Worm (Caenorhabditis elegans) whole organism, L4 larva: Measurements from ENCODE around the gene dna-2.

Source experiments
- D1046.2 ChIP-seq: fragments of 200-800 bp; sonication (Bioruptor generic); IDR thresholded peaks from 2 replicates; pipeline ENCODE4 v1.3.6; 2022; ENCODE audit warnings: missing genetic modification characterization, missing compliant biosample characterization
- F26F4.8 ChIP-seq: fragments of 200-800 bp; sonication (Bioruptor generic); conservative IDR thresholded peaks from 2 replicates; pipeline ENCODE4 v1.3.6; 2022; ENCODE audit warnings: missing genetic modification characterization, missing compliant biosample characterization
- F44E2.7 ChIP-seq: fragments of 200-800 bp; sonication (Bioruptor generic); IDR thresholded peaks from 2 replicates; pipeline ENCODE4 v2.1.2; 2022; ENCODE audit warnings: missing genetic modification characterization, missing compliant biosample characterization
- T20F7.1 ChIP-seq: fragments of 200-800 bp; sonication (Bioruptor generic); optimal IDR thresholded peaks from 2 replicates; lab custom pipeline; 2018; ENCODE audit warnings: mild to moderate bottlenecking, missing genetic modification characterization, missing compliant biosample characterization
- T26A8.4 ChIP-seq: fragments of 200-800 bp; sonication (Bioruptor generic); IDR thresholded peaks from 2 replicates; pipeline ENCODE4 v1.3.6; 2022; ENCODE audit warnings: missing genetic modification characterization, missing compliant biosample characterization
- Y75B8A.6 ChIP-seq: fragments of 200-800 bp; sonication (Bioruptor generic); IDR thresholded peaks from 2 replicates; pipeline ENCODE4 v1.3.6; 2022; ENCODE audit warnings: missing genetic modification reagents, missing genetic modification characterization, missing compliant biosample characterization
- ZK546.5 ChIP-seq, 2 experiments: sonication (generic microtip); optimal IDR thresholded peaks; 2 replicates each; lab custom pipeline; 2017; ENCODE audit warnings: missing biosample characterization in 2 of 2, missing genetic modification characterization in 2 of 2
- aha-1 ChIP-seq: fragments of 150-350 bp; peaks from one replicate; lab custom pipeline; 2014; ENCODE audit warnings: missing biosample characterization, missing genetic modification characterization
- aly-2 ChIP-seq: sonication (generic microtip); optimal IDR thresholded peaks from 2 replicates; lab custom pipeline; 2018; ENCODE audit warnings: missing biosample characterization, missing genetic modification characterization
- ama-1 ChIP-seq: fragments of 150-350 bp; optimal IDR thresholded peaks from 2 replicates; lab custom pipeline; 2014; ENCODE audit warnings: inconsistent platforms, mixed read lengths
- arid-1 ChIP-seq: fragments of 200-800 bp; sonication (Bioruptor generic); conservative IDR thresholded peaks from 2 replicates; pipeline ENCODE4 v1.3.6; 2022; ENCODE audit warnings: missing genetic modification reagents, missing genetic modification characterization, missing compliant biosample characterization
- ceh-28 ChIP-seq: fragments of 150-350 bp; optimal IDR thresholded peaks from 2 replicates; lab custom pipeline; 2014; ENCODE audit warnings: missing biosample characterization, missing genetic modification reagents, missing genetic modification characterization
- ceh-32 ChIP-seq: sonication (generic microtip); optimal IDR thresholded peaks from 2 replicates; lab custom pipeline; 2016; ENCODE audit warnings: mild to moderate bottlenecking, missing genetic modification characterization, missing compliant biosample characterization; ENCODE audit not compliant: poor library complexity
- ces-1 ChIP-seq: fragments of 150-350 bp; sonication (generic microtip); optimal IDR thresholded peaks from 4 replicates; lab custom pipeline; 2014; ENCODE audit warnings: missing biosample characterization, missing genetic modification reagents, missing genetic modification characterization
- cey-2 ChIP-seq: sonication (generic microtip); optimal IDR thresholded peaks from 3 replicates; lab custom pipeline; 2017; ENCODE audit warnings: missing genetic modification characterization, mild to moderate bottlenecking, missing compliant biosample characterization, antibody characterized with exemption, borderline replicate concordance; ENCODE audit not compliant: insufficient read depth
- ctbp-1 ChIP-seq: fragments of 200-800 bp; sonication (Bioruptor generic); IDR thresholded peaks from 2 replicates; pipeline ENCODE4 v1.3.6; 2022; ENCODE audit warnings: missing genetic modification reagents, missing genetic modification characterization, missing compliant biosample characterization
- daf-12 ChIP-seq: fragments of 150-350 bp; optimal IDR thresholded peaks from 2 replicates; lab custom pipeline; 2014; ENCODE audit warnings: missing biosample characterization, missing genetic modification reagents, missing genetic modification characterization
- daf-19 ChIP-seq: fragments of 200-800 bp; sonication (Bioruptor generic); conservative IDR thresholded peaks from 2 replicates; pipeline ENCODE4 v1.3.6; 2022; ENCODE audit warnings: missing genetic modification characterization, missing compliant biosample characterization
- daf-8 ChIP-seq: fragments of 200-800 bp; sonication (Bioruptor generic); IDR thresholded peaks from 2 replicates; pipeline ENCODE4 v1.3.6; 2022; ENCODE audit warnings: missing genetic modification characterization, missing compliant biosample characterization
- dmd-6 ChIP-seq: fragments of 200-800 bp; sonication (Bioruptor generic); IDR thresholded peaks from 2 replicates; pipeline ENCODE4 v1.3.6; 2022; ENCODE audit warnings: missing genetic modification reagents, missing genetic modification characterization, missing compliant biosample characterization
- dmd-8 ChIP-seq: fragments of 200-800 bp; sonication (Bioruptor generic); IDR thresholded peaks from 2 replicates; pipeline ENCODE4 v1.3.6; 2022; ENCODE audit warnings: missing genetic modification characterization, missing compliant biosample characterization
- egl-43 ChIP-seq: fragments of 200-800 bp; sonication (Bioruptor generic); IDR thresholded peaks from 2 replicates; pipeline ENCODE4 v1.3.6; 2022; ENCODE audit warnings: missing genetic modification reagents, missing genetic modification characterization, missing compliant biosample characterization
- fkh-10 ChIP-seq: fragments of 150-350 bp; optimal IDR thresholded peaks from 2 replicates; lab custom pipeline; 2014; ENCODE audit warnings: missing biosample characterization, missing genetic modification reagents, missing genetic modification characterization
- fos-1 ChIP-seq: fragments of 150-350 bp; optimal IDR thresholded peaks from 2 replicates; lab custom pipeline; 2014; ENCODE audit warnings: missing biosample characterization, missing genetic modification characterization
- hlh-11 ChIP-seq: fragments of 200-800 bp; sonication (Bioruptor generic); optimal IDR thresholded peaks from 2 replicates; lab custom pipeline; 2018; ENCODE audit warnings: mild to moderate bottlenecking, missing genetic modification characterization, missing compliant biosample characterization
- hlh-30 ChIP-seq: sonication (generic microtip); optimal IDR thresholded peaks from 2 replicates; lab custom pipeline; 2017; ENCODE audit warnings: antibody characterized with exemption, mild to moderate bottlenecking, missing genetic modification characterization, missing compliant biosample characterization; ENCODE audit not compliant: insufficient read depth
- hmg-1.1 ChIP-seq: fragments of 200-800 bp; sonication (Bioruptor generic); IDR thresholded peaks from 2 replicates; pipeline ENCODE4 v1.3.6; 2022; ENCODE audit warnings: missing genetic modification reagents, missing genetic modification characterization, missing compliant biosample characterization
- jun-1 ChIP-seq: fragments of 150-350 bp; optimal IDR thresholded peaks from 2 replicates; lab custom pipeline; 2014; ENCODE audit warnings: missing biosample characterization, missing genetic modification reagents, missing genetic modification characterization
- lim-7 ChIP-seq: fragments of 200-800 bp; sonication (Bioruptor generic); IDR thresholded peaks from 2 replicates; pipeline ENCODE4 v1.3.6; 2022; ENCODE audit warnings: missing genetic modification characterization, missing compliant biosample characterization
- lin-1 ChIP-seq: fragments of 200-800 bp; sonication (Bioruptor generic); IDR thresholded peaks from 2 replicates; pipeline ENCODE4 v1.3.6; 2022; ENCODE audit warnings: missing genetic modification reagents, missing genetic modification characterization, missing compliant biosample characterization
- lin-15B ChIP-seq: fragments of 150-350 bp; sonication (generic microtip); optimal IDR thresholded peaks from 3 replicates; lab custom pipeline; 2014; ENCODE audit warnings: missing biosample characterization, missing genetic modification characterization
- lin-38 ChIP-seq: fragments of 200-800 bp; sonication (Bioruptor generic); IDR thresholded peaks from 2 replicates; pipeline ENCODE4 v1.3.6; 2022; ENCODE audit warnings: missing genetic modification reagents, missing genetic modification characterization, missing compliant biosample characterization
- lsy-2 ChIP-seq, 2 experiments: fragments of 150-350 bp in 1 of 2; sonication (generic microtip) in 1 of 2; optimal IDR thresholded peaks; 2 replicates each; lab custom pipeline; 2014 to 2017; ENCODE audit warnings: missing biosample characterization in 2 of 2, missing genetic modification characterization in 2 of 2
- mdl-1 ChIP-seq, 2 experiments: fragments of 150-350 bp in 1 of 2; sonication (generic microtip) in 1 of 2; optimal IDR thresholded peaks; 2 replicates each; lab custom pipeline; 2014 to 2017; ENCODE audit warnings: missing biosample characterization in 2 of 2, missing genetic modification characterization in 2 of 2
- nhr-102 ChIP-seq: sonication (generic microtip); optimal IDR thresholded peaks from 2 replicates; lab custom pipeline; 2016; ENCODE audit warnings: mild to moderate bottlenecking, missing genetic modification characterization, moderate library complexity, missing compliant biosample characterization
- nhr-25 ChIP-seq: sonication (generic microtip); optimal IDR thresholded peaks from 2 replicates; lab custom pipeline; 2017; ENCODE audit warnings: missing genetic modification characterization, mild to moderate bottlenecking, missing compliant biosample characterization, antibody characterized with exemption, moderate library complexity, borderline replicate concordance; ENCODE audit not compliant: insufficient read depth
- nhr-28 ChIP-seq: fragments of 150-350 bp; optimal IDR thresholded peaks from 2 replicates; lab custom pipeline; 2014; ENCODE audit warnings: missing biosample characterization, missing genetic modification characterization
- nhr-41 ChIP-seq: fragments of 200-800 bp; sonication (Bioruptor generic); IDR thresholded peaks from 2 replicates; pipeline ENCODE4 v1.3.6; 2022; ENCODE audit warnings: missing genetic modification reagents, missing genetic modification characterization, missing compliant biosample characterization
- nhr-42 ChIP-seq: fragments of 200-800 bp; sonication (Bioruptor generic); IDR thresholded peaks from 2 replicates; pipeline ENCODE4 v1.3.6; 2022; ENCODE audit warnings: missing genetic modification characterization, missing compliant biosample characterization
- nhr-48 ChIP-seq: sonication (generic microtip); optimal IDR thresholded peaks from 2 replicates; lab custom pipeline; 2016; ENCODE audit warnings: mild to moderate bottlenecking, missing genetic modification characterization, missing compliant biosample characterization
- pha-4 ChIP-seq, 2 experiments: fragments of 150-350 bp in 1 of 2; fragments of 200-800 bp in 1 of 2; sonication (Bioruptor generic) in 1 of 2; IDR thresholded peaks in 1 of 2; optimal IDR thresholded peaks in 1 of 2; 2 replicates each; pipeline versions ENCODE4 v1.3.6 to Lab custom; 2014 to 2022; ENCODE audit warnings: missing genetic modification characterization in 2 of 2, missing genetic modification reagents in 2 of 2, missing biosample characterization in 1 of 2, missing compliant biosample characterization in 1 of 2
- rbr-2 ChIP-seq: sonication (generic microtip); optimal IDR thresholded peaks from 2 replicates; lab custom pipeline; 2016; ENCODE audit warnings: missing genotype, missing genetic modification characterization, missing compliant biosample characterization
- set-16 ChIP-seq: fragments of 200-800 bp; sonication (Bioruptor generic); IDR thresholded peaks from 2 replicates; pipeline ENCODE4 v1.3.6; 2022; ENCODE audit warnings: missing genetic modification reagents, missing genetic modification characterization, missing compliant biosample characterization
- snpc-1.2 ChIP-seq: fragments of 200-800 bp; sonication (Bioruptor generic); IDR thresholded peaks from 2 replicates; pipeline ENCODE4 v1.3.6; 2022; ENCODE audit warnings: missing genetic modification reagents, missing genetic modification characterization, missing compliant biosample characterization
- snpc-4 ChIP-seq: fragments of 150-350 bp; optimal IDR thresholded peaks from 2 replicates; lab custom pipeline; 2014; ENCODE audit warnings: missing biosample characterization, missing genetic modification characterization
- tag-97 ChIP-seq: fragments of 200-800 bp; sonication (Bioruptor generic); IDR thresholded peaks from 2 replicates; pipeline ENCODE4 v1.3.6; 2022; ENCODE audit warnings: missing genetic modification characterization, missing compliant biosample characterization
- tra-1 ChIP-seq: fragments of 200-800 bp; sonication (Bioruptor generic); IDR thresholded peaks from 2 replicates; pipeline ENCODE4 v1.3.6; 2022; ENCODE audit warnings: missing genetic modification reagents, missing genetic modification characterization, missing compliant biosample characterization
- zag-1 ChIP-seq: fragments of 150-350 bp; optimal IDR thresholded peaks from 2 replicates; lab custom pipeline; 2014; ENCODE audit warnings: missing biosample characterization, missing genetic modification characterization
- zip-2 ChIP-seq: fragments of 150-350 bp; optimal IDR thresholded peaks from 2 replicates; lab custom pipeline; 2014; ENCODE audit warnings: missing biosample characterization, missing genetic modification characterization
- ztf-7 ChIP-seq: fragments of 150-350 bp; optimal IDR thresholded peaks from 2 replicates; lab custom pipeline; 2014; ENCODE audit warnings: missing biosample characterization, missing genetic modification characterization

Gene dna-2

ce11 chrII:11731174-11731724, 47.0 kb upstream of the dna-2 start (continued):
- TF ChIP-seq F44E2.7 (GFP tag; lab: Robert Waterston, UW) (no peak), egl-43 (GFP tag; lab: Robert Waterston, UW) (no peak), fkh-10 (GFP tag; lab: Kevin White, UChicago) (no peak), snpc-4 (tag; lab: Kevin White, UChicago) (no peak), nhr-42 (GFP tag; lab: Robert Waterston, UW) (0 out of 2 replicates have a peak, but pooled peaks have one; percentile 51), D1046.2 (GFP tag; lab: Robert Waterston, UW) (0 out of 2 replicates have a peak, but pooled peaks have one; percentile 17), tag-97 (GFP tag; lab: Robert Waterston, UW) (no peak), cey-2 (tag; lab: Kevin White, UChicago) (no peak), hlh-30 (tag; lab: Kevin White, UChicago) (no peak), daf-8 (GFP tag; lab: Robert Waterston, UW) (no peak), fos-1 (tag; lab: Kevin White, UChicago) (no peak), ztf-7 (no peak), ceh-28 (tag; lab: Kevin White, UChicago) (no peak), ama-1 (lab: Kevin White, UChicago) (peak; percentile 51), arid-1 (0 out of 2 replicates have a peak, but pooled peaks have one; percentile 23), Y75B8A.6 (GFP tag; lab: Robert Waterston, UW) (no peak), aly-2 (tag; lab: Kevin White, UChicago) (no peak), ceh-32 (no peak), dmd-8 (GFP tag; lab: Robert Waterston, UW) (no peak), set-16 (GFP tag; lab: Robert Waterston, UW) (no peak), lin-1 (GFP tag; lab: Robert Waterston, UW) (no peak), snpc-1.2 (GFP tag; lab: Robert Waterston, UW) (no peak), nhr-48 (tag; lab: Kevin White, UChicago) (no peak), T20F7.1 (GFP tag; lab: Kevin White, UChicago) (peak; percentile 2), tra-1 (0 out of 2 replicates have a peak, but pooled peaks have one; percentile 13), nhr-28 (tag; lab: Kevin White, UChicago) (no peak), daf-12 (tag; lab: Kevin White, UChicago) (no peak), lin-38 (GFP tag; lab: Robert Waterston, UW) (peak; percentile 65), aha-1 (tag; lab: Kevin White, UChicago) (peak; percentile 81), dmd-6 (GFP tag; lab: Robert Waterston, UW) (peak; percentile 35), ces-1 (GFP tag; lab: Kevin White, UChicago) (no peak), pha-4 (GFP tag; IDR thresholded peaks at IDR 0.05; lab: Robert Waterston, UW) (0 out of 2 replicates have a peak, but pooled peaks have one; percentile 29), pha-4 (tag; optimal IDR thresholded peaks at IDR 0.05; lab: Kevin White, UChicago) (no peak), jun-1 (tag; lab: Kevin White, UChicago) (no peak), mdl-1 (tag; optimal IDR thresholded peaks at IDR 0.05; lab: Kevin White, UChicago) (no peak), nhr-102 (tag; lab: Kevin White, UChicago) (peak; percentile 67), lsy-2 (tag; optimal IDR thresholded peaks at IDR 0.05; lab: Kevin White, UChicago) (no peak), T26A8.4 (GFP tag; lab: Robert Waterston, UW) (no peak), nhr-25 (tag; lab: Kevin White, UChicago) (no peak), rbr-2 (tag; lab: Kevin White, UChicago) (peak; percentile 21), F26F4.8 (GFP tag; lab: Robert Waterston, UW) (no peak), lin-15B (tag; lab: Kevin White, UChicago) (no peak), hmg-1.1 (no peak), lim-7 (GFP tag; lab: Robert Waterston, UW) (no peak), daf-19 (GFP tag; lab: Robert Waterston, UW) (no peak), zip-2 (tag; lab: Kevin White, UChicago) (no peak), ZK546.5 (tag; optimal IDR thresholded peaks at IDR 0.05; lab: Kevin White, UChicago) (no peak), zag-1 (no peak), hlh-11 (tag; lab: Kevin White, UChicago) (peak; percentile 32), nhr-41 (GFP tag; lab: Robert Waterston, UW) (no peak), ctbp-1 (GFP tag; lab: Robert Waterston, UW) (no peak)
